Fruit fly (Drosophila melanogaster): ENCODE measurements around the gene CG6324.

Gene CG6324

dm6 chrX:15471904-15472303 lies 4.0 kb upstream of the CG6324 start, which contains the start of the genes Grip128 and Alg14:
Gene Grip128, minus strand, starts transcription at chrX:15472119.
Gene Alg14, plus strand, starts transcription at chrX:15472164.
- TF ChIP-seq phol (tag; optimal IDR thresholded peaks at IDR 0.05): peak; percentile 73
- TF ChIP-seq Dref (GFP tag; IDR thresholded peaks at IDR 0.05): peak; percentile 67
- TF ChIP-seq bbx (GFP tag; IDR thresholded peaks at IDR 0.05; ENCODE audit: partially characterized antibody): peak; percentile 66
- peak; percentile 21 for TF ChIP-seq MESR4 (GFP tag; optimal IDR thresholded peaks at IDR 0.05)
- no peak for TF ChIP-seq CG7928 (GFP tag; optimal IDR thresholded peaks at IDR 0.05)
- peak; percentile 59; the same call in 1 of the 3 replicates for TF ChIP-seq zen2 (GFP tag; IDR thresholded peaks at IDR 0.05; ENCODE audit: partially characterized antibody)
- peak; percentile 29; the same call in 1 of the 2 replicates for TF ChIP-seq amos (GFP tag; IDR thresholded peaks at IDR 0.05; ENCODE audit: partially characterized antibody)
- peak; percentile 45 for TF ChIP-seq Sry-δ (GFP tag; optimal IDR thresholded peaks at IDR 0.05)
- peak; percentile 48 for TF ChIP-seq Dp (GFP tag; optimal IDR thresholded peaks at IDR 0.05)
- TF ChIP-seq CG11723 (GFP tag; optimal IDR thresholded peaks at IDR 0.05): no peak
- TF ChIP-seq Opbp (GFP tag; IDR thresholded peaks at IDR 0.05; ENCODE audit: partially characterized antibody): peak; percentile 45; the same call in 2 of the 3 replicates
- TF ChIP-seq CG17361 (GFP tag; IDR thresholded peaks at IDR 0.05): peak; percentile 38; the same call in 2 of the 3 replicates
- peak; percentile 76 for TF ChIP-seq nerfin-2 (GFP tag; IDR thresholded peaks at IDR 0.05; ENCODE audit: partially characterized antibody)
- TF ChIP-seq CG15514 (GFP tag; optimal IDR thresholded peaks at IDR 0.05): peak; percentile 62
- TF ChIP-seq Scr (GFP tag; IDR thresholded peaks at IDR 0.05; ENCODE audit: partially characterized antibody): peak; percentile 58
- TF ChIP-seq CG2116 (GFP tag; optimal IDR thresholded peaks at IDR 0.05): peak; percentile 38
- TF ChIP-seq pzg (GFP tag; optimal IDR thresholded peaks at IDR 0.05): peak; percentile 27
- TF ChIP-seq E2f2 (GFP tag; IDR thresholded peaks at IDR 0.05): peak; percentile 62
- TF ChIP-seq CG34224 (GFP tag; IDR thresholded peaks at IDR 0.05; ENCODE audit: partially characterized antibody): peak; percentile 75
- TF ChIP-seq tna (GFP tag; IDR thresholded peaks at IDR 0.05; ENCODE audit: partially characterized antibody): peak; percentile 66
- peak; percentile 51 for TF ChIP-seq CG9437 (GFP tag; optimal IDR thresholded peaks at IDR 0.05)
- no peak for TF ChIP-seq odd (GFP tag; optimal IDR thresholded peaks at IDR 0.05)
- peak; percentile 50; the same call in 1 of the 2 replicates for TF ChIP-seq unc-4 (GFP tag; IDR thresholded peaks at IDR 0.05; ENCODE audit: partially characterized antibody)
- TF ChIP-seq HLH4C (GFP tag; IDR thresholded peaks at IDR 0.05; ENCODE audit: partially characterized antibody): peak; percentile 66
- TF ChIP-seq hb (GFP tag; IDR thresholded peaks at IDR 0.05; ENCODE audit: partially characterized antibody): peak; percentile 59; the same call in 1 of the 3 replicates
- TF ChIP-seq CG7963 (GFP tag; IDR thresholded peaks at IDR 0.05; ENCODE audit: partially characterized antibody): 0 out of 3 replicates have a peak, but pooled peaks have one; percentile 17
- peak; percentile 52; the same call in 1 of the 3 replicates for TF ChIP-seq CG14860 (GFP tag; IDR thresholded peaks at IDR 0.05; ENCODE audit: partially characterized antibody)
- peak; percentile 69; the same call in 2 of the 3 replicates for TF ChIP-seq CG6791 (GFP tag; IDR thresholded peaks at IDR 0.05; ENCODE audit: partially characterized antibody)
- TF ChIP-seq CG17359 (tag; optimal IDR thresholded peaks at IDR 0.05): no peak
- TF ChIP-seq CG18011 (GFP tag; optimal IDR thresholded peaks at IDR 0.05): peak; percentile 57
- 0 out of 2 replicates have a peak, but pooled peaks have one; percentile 29 for TF ChIP-seq hbn (GFP tag; IDR thresholded peaks at IDR 0.05; ENCODE audit: partially characterized antibody)
- 0 out of 2 replicates have a peak, but pooled peaks have one; percentile 41 for TF ChIP-seq ato (GFP tag; IDR thresholded peaks at IDR 0.05; ENCODE audit: partially characterized antibody)
- TF ChIP-seq stwl (tag; optimal IDR thresholded peaks at IDR 0.05): peak; percentile 16
- peak; percentile 22 for TF ChIP-seq trem (tag; optimal IDR thresholded peaks at IDR 0.05)
- no peak for TF ChIP-seq eyg (GFP tag; optimal IDR thresholded peaks at IDR 0.05)
- TF ChIP-seq CG8359 (GFP tag; optimal IDR thresholded peaks at IDR 0.05; ENCODE audit: borderline replicate concordance): no peak
- TF ChIP-seq sna (GFP tag; IDR thresholded peaks at IDR 0.05; ENCODE audit: partially characterized antibody): peak; percentile 56; the same call in 1 of the 2 replicates
- peak; percentile 68 for TF ChIP-seq Dll (GFP tag; IDR thresholded peaks at IDR 0.05; ENCODE audit: partially characterized antibody)
- TF ChIP-seq CG13287 (GFP tag; IDR thresholded peaks at IDR 0.05; ENCODE audit: partially characterized antibody): peak; percentile 68
- TF ChIP-seq CG17802 (tag; optimal IDR thresholded peaks at IDR 0.05): no peak
- TF ChIP-seq fd64A (GFP tag; optimal IDR thresholded peaks at IDR 0.05): no peak
- peak; percentile 49; the same call in 1 of the 3 replicates for TF ChIP-seq Doc3 (GFP tag; IDR thresholded peaks at IDR 0.05; ENCODE audit: partially characterized antibody)
- TF ChIP-seq YL-1 (GFP tag; optimal IDR thresholded peaks at IDR 0.05): no peak
- no peak for TF ChIP-seq CG7987 (GFP tag; optimal IDR thresholded peaks at IDR 0.05)
- peak; percentile 44 for TF ChIP-seq BEAF-32 (GFP tag; optimal IDR thresholded peaks at IDR 0.05)
